Fruit fly (Drosophila melanogaster) whole organism, embryonic: ENCODE data around the gene PCID2.

Experiments
- CG10979 ChIP-seq: fragments of 200-800 bp; sonication (Bioruptor generic); optimal IDR thresholded peaks from 2 replicates; lab custom pipeline; 2018; ENCODE audit warnings: missing biosample characterization, mild to moderate bottlenecking, missing genetic modification characterization, moderate library complexity
- CG11696 ChIP-seq: fragments of 200-800 bp; sonication (Bioruptor generic); IDR thresholded peaks from 2 replicates; pipeline ENCODE4 v1.3.6; 2022; ENCODE audit warnings: missing biosample characterization, missing genetic modification characterization
- CG12659 ChIP-seq: fragments of 200-800 bp; sonication (Bioruptor generic); optimal IDR thresholded peaks from 3 replicates; lab custom pipeline; 2017; ENCODE audit warnings: mild to moderate bottlenecking, missing biosample characterization, missing genetic modification reagents, missing genetic modification characterization
- CG12744 ChIP-seq: fragments of 200-800 bp; sonication (Bioruptor generic); optimal IDR thresholded peaks from 2 replicates; lab custom pipeline; 2016; ENCODE audit warnings: missing biosample characterization, missing genetic modification characterization
- CG13296 ChIP-seq: fragments of 200-800 bp; sonication (Bioruptor generic); optimal IDR thresholded peaks from 3 replicates; lab custom pipeline; 2018; ENCODE audit warnings: missing biosample characterization, mild to moderate bottlenecking, missing genetic modification characterization
- CG17186 ChIP-seq: fragments of 200-800 bp; sonication (Bioruptor generic); optimal IDR thresholded peaks from 3 replicates; lab custom pipeline; 2017; ENCODE audit warnings: missing biosample characterization, missing genetic modification reagents, missing genetic modification characterization
- CG17361 ChIP-seq: fragments of 200-800 bp; sonication (Bioruptor generic); IDR thresholded peaks from 3 replicates; pipeline ENCODE4 v1.3.6; 2022; ENCODE audit warnings: missing biosample characterization, missing genetic modification characterization
- CG18476 ChIP-seq: fragments of 200-800 bp; sonication (Bioruptor generic); optimal IDR thresholded peaks from 2 replicates; lab custom pipeline; 2016; ENCODE audit warnings: missing biosample characterization, mild to moderate bottlenecking, missing genetic modification characterization
- CG30020 ChIP-seq: fragments of 200-800 bp; optimal IDR thresholded peaks from 2 replicates; lab custom pipeline; 2019; ENCODE audit warnings: missing biosample characterization, mild to moderate bottlenecking, missing genetic modification characterization, moderate library complexity
- CG30403 ChIP-seq: fragments of 200-800 bp; sonication (Bioruptor generic); optimal IDR thresholded peaks from 3 replicates; lab custom pipeline; 2016; ENCODE audit warnings: missing biosample characterization, missing genetic modification characterization
- CG34224 ChIP-seq: fragments of 200-800 bp; sonication (Bioruptor generic); IDR thresholded peaks from 3 replicates; pipeline ENCODE4 v1.3.6; 2022; ENCODE audit warnings: missing biosample characterization, missing genetic modification characterization; ENCODE audit not compliant: partially characterized antibody
- CG4707 ChIP-seq: fragments of 200-800 bp; sonication (Bioruptor generic); optimal IDR thresholded peaks from 2 replicates; lab custom pipeline; 2018; ENCODE audit warnings: missing biosample characterization, mild to moderate bottlenecking, missing genetic modification characterization, moderate library complexity
- CG7987 ChIP-seq: fragments of 200-800 bp; sonication (Bioruptor generic); optimal IDR thresholded peaks from 2 replicates; lab custom pipeline; 2018; ENCODE audit warnings: missing biosample characterization, mild to moderate bottlenecking, missing genetic modification characterization, moderate library complexity
- CG8924 ChIP-seq: fragments of 200-800 bp; optimal IDR thresholded peaks from 3 replicates; lab custom pipeline; 2019; ENCODE audit warnings: missing biosample characterization, mild to moderate bottlenecking, missing genetic modification characterization, moderate library complexity
- CG9437 ChIP-seq: fragments of 200-800 bp; sonication (Bioruptor generic); optimal IDR thresholded peaks from 2 replicates; lab custom pipeline; 2018; ENCODE audit warnings: missing biosample characterization, mild to moderate bottlenecking, missing genetic modification characterization
- D19A ChIP-seq: fragments of 200-800 bp; optimal IDR thresholded peaks from 3 replicates; lab custom pipeline; 2019; ENCODE audit warnings: missing biosample characterization, mild to moderate bottlenecking, missing genetic modification characterization, moderate library complexity
- Dad ChIP-seq: fragments of 200-800 bp; sonication (Bioruptor generic); optimal IDR thresholded peaks from 3 replicates; lab custom pipeline; 2016; ENCODE audit warnings: missing biosample characterization, missing genetic modification characterization
- Deaf1 ChIP-seq: fragments of 200-800 bp; optimal IDR thresholded peaks from 3 replicates; lab custom pipeline; 2019; ENCODE audit warnings: missing biosample characterization, mild to moderate bottlenecking, missing genetic modification characterization, moderate library complexity
- Dp ChIP-seq: fragments of 200-800 bp; sonication (Bioruptor generic); optimal IDR thresholded peaks from 2 replicates; lab custom pipeline; 2018; ENCODE audit warnings: missing biosample characterization, mild to moderate bottlenecking, missing genetic modification characterization, moderate library complexity
- Ets65A ChIP-seq: fragments of 200-800 bp; sonication (Bioruptor generic); peaks from one replicate; lab custom pipeline; 2016; ENCODE audit warnings: missing biosample characterization, missing genetic modification characterization
- HLH4C ChIP-seq: fragments of 200-800 bp; sonication (Bioruptor generic); IDR thresholded peaks from 3 replicates; pipeline ENCODE4 v1.3.6; 2022; ENCODE audit warnings: missing biosample characterization, missing genetic modification characterization; ENCODE audit not compliant: partially characterized antibody
- Med ChIP-seq: fragments of 200-800 bp; sonication (Bioruptor generic); peaks from one replicate; lab custom pipeline; 2016; ENCODE audit warnings: missing biosample characterization, missing genetic modification characterization, mild to moderate bottlenecking, inconsistent platforms, moderate library complexity
- NFAT ChIP-seq: fragments of 200-800 bp; sonication (Bioruptor generic); IDR thresholded peaks from 2 replicates; pipeline ENCODE4 v1.3.6; 2022; ENCODE audit warnings: missing biosample characterization, missing genetic modification characterization
- NfI ChIP-seq: fragments of 200-800 bp; sonication (Bioruptor generic); optimal IDR thresholded peaks from 3 replicates; lab custom pipeline; 2018; ENCODE audit warnings: missing biosample characterization, mild to moderate bottlenecking, missing genetic modification characterization, moderate library complexity
- Sry-β ChIP-seq: fragments of 200-800 bp; sonication (Bioruptor generic); optimal IDR thresholded peaks from 2 replicates; lab custom pipeline; 2018; ENCODE audit warnings: missing biosample characterization, mild to moderate bottlenecking, missing genetic modification characterization, moderate library complexity
- Trl ChIP-seq, 3 experiments: fragments of >200 bp in 2 of 3; fragments of 200-800 bp in 1 of 3; sonication (Bioruptor generic) in 1 of 3; optimal IDR thresholded peaks; 2 replicates in 1 of 3; 3 replicates in 2 of 3; lab custom pipeline; 2016 to 2017; ENCODE audit warnings: missing biosample characterization in 1 of 3, missing genetic modification characterization in 1 of 3
- ac ChIP-seq: fragments of 200-800 bp; sonication (Bioruptor generic); optimal IDR thresholded peaks from 3 replicates; lab custom pipeline; 2017; ENCODE audit warnings: missing biosample characterization, mild to moderate bottlenecking, missing genetic modification characterization
- aop ChIP-seq: fragments of 200-800 bp; sonication (Bioruptor generic); IDR thresholded peaks from 2 replicates; pipeline ENCODE4 v1.3.6; 2022; ENCODE audit warnings: missing biosample characterization, missing genetic modification characterization
- ap ChIP-seq: fragments of 200-800 bp; sonication (Bioruptor generic); IDR thresholded peaks from 2 replicates; pipeline ENCODE4 v1.3.6; 2022; ENCODE audit warnings: missing biosample characterization, missing genetic modification characterization
- cas ChIP-seq: fragments of 200-800 bp; sonication (Bioruptor generic); IDR thresholded peaks from 2 replicates; pipeline ENCODE4 v1.3.6; 2022; ENCODE audit warnings: missing biosample characterization, missing genetic modification characterization
- caup ChIP-seq: fragments of 200-800 bp; sonication (Bioruptor generic); optimal IDR thresholded peaks from 3 replicates; lab custom pipeline; 2017; ENCODE audit warnings: missing biosample characterization, mild to moderate bottlenecking, missing genetic modification characterization, moderate library complexity; ENCODE audit not compliant: severe bottlenecking
- gcm ChIP-seq: fragments of 200-800 bp; sonication (Bioruptor generic); optimal IDR thresholded peaks from 2 replicates; lab custom pipeline; 2019; ENCODE audit warnings: missing biosample characterization, mild to moderate bottlenecking, missing genetic modification characterization, moderate library complexity
- h ChIP-seq: fragments of >200 bp; optimal IDR thresholded peaks from 2 replicates; lab custom pipeline; 2017
- hth ChIP-seq: fragments of >200 bp; optimal IDR thresholded peaks from 2 replicates; lab custom pipeline; 2017; ENCODE audit warnings: inconsistent platforms
- klu ChIP-seq: fragments of 200-800 bp; sonication (Bioruptor generic); IDR thresholded peaks from 2 replicates; pipeline ENCODE4 v1.3.6; 2022; ENCODE audit warnings: missing biosample characterization, missing genetic modification characterization
- lmd ChIP-seq: fragments of 200-800 bp; sonication (Bioruptor generic); IDR thresholded peaks from 2 replicates; pipeline ENCODE4 v1.3.6; 2022; ENCODE audit warnings: missing biosample characterization, missing genetic modification characterization
- nerfin-1 ChIP-seq: fragments of 200-800 bp; sonication (Bioruptor generic); optimal IDR thresholded peaks from 3 replicates; lab custom pipeline; 2019; ENCODE audit warnings: missing biosample characterization, mild to moderate bottlenecking, missing genetic modification characterization, moderate library complexity
- nom ChIP-seq: fragments of 200-800 bp; sonication (Bioruptor generic); optimal IDR thresholded peaks from 2 replicates; lab custom pipeline; 2017; ENCODE audit warnings: missing biosample characterization, missing genetic modification characterization, mild to moderate bottlenecking, moderate library complexity, missing genetic modification reagents
- sens-2 ChIP-seq: fragments of 200-800 bp; sonication (Bioruptor generic); IDR thresholded peaks from 2 replicates; pipeline ENCODE4 v1.3.6; 2022; ENCODE audit warnings: missing biosample characterization, missing genetic modification characterization
- zen ChIP-seq: fragments of 200-800 bp; sonication (Bioruptor generic); optimal IDR thresholded peaks from 3 replicates; lab custom pipeline; 2018; ENCODE audit warnings: missing biosample characterization, mild to moderate bottlenecking, missing genetic modification characterization, moderate library complexity

Gene PCID2

dm6 chr3L:11588594-11588993 lies 37.6 kb upstream of the PCID2 start (continued):
- TF ChIP-seq gcm (GFP tag; lab: Kevin White, UChicago) (peak; percentile 60), Sry-β (GFP tag; lab: Kevin White, UChicago) (peak; percentile 76), Med (GFP tag; lab: Kevin White, UChicago) (peak; percentile 64)

- 0 out of 2 replicates have a peak, but pooled peaks have one; percentile 9 for TF ChIP-seq klu
- peak; percentile 15 for TF ChIP-seq Ets65A (GFP tag; lab: Kevin White, UChicago)
Observed at dm6 chr3L:11589395-11589794, 36.8 kb upstream of the PCID2 start, which contains the start of gene CG7377. Gene CG7377, plus strand, starts transcription at chr3L:11589695.

dm6 chr3L:11591131-11591530 lies 35.1 kb upstream of the PCID2 start, which contains the start of gene CG33268:
Gene CG33268, minus strand, starts transcription at chr3L:11591231.
- TF ChIP-seq CG17186 (GFP tag; lab: Kevin White, UChicago) (no peak), HLH4C (GFP tag; lab: Robert Waterston, UW) (no peak), CG7987 (GFP tag; lab: Kevin White, UChicago) (no peak), NFAT (no peak), CG8924 (tag; lab: Kevin White, UChicago) (no peak), CG9437 (GFP tag; lab: Kevin White, UChicago) (no peak), D19A (tag; lab: Kevin White, UChicago) (no peak), h (lab: Kevin White, UChicago) (no peak), Deaf1 (no peak), CG12744 (GFP tag; lab: Kevin White, UChicago) (no peak), CG13296 (GFP tag; lab: Kevin White, UChicago) (no peak), nom (GFP tag; lab: Kevin White, UChicago) (no peak)

- TF ChIP-seq CG12659 = no peak
- no peak for TF ChIP-seq CG11696
- peak; percentile 15 to 22 for TF ChIP-seq Trl (optimal IDR thresholded peaks at IDR 0.05; lab: Kevin White, UChicago)
- no peak for TF ChIP-seq Trl (GFP tag; optimal IDR thresholded peaks at IDR 0.05; lab: Kevin White, UChicago)
- TF ChIP-seq ap = no peak
Observed at dm6 chr3L:11591803-11592202, 34.4 kb upstream of the PCID2 start.

- TF ChIP-seq aop (GFP tag; lab: Robert Waterston, UW) (no peak), zen (tag; lab: Kevin White, UChicago) (no peak), CG30403 (GFP tag; lab: Kevin White, UChicago) (no peak), CG30020 (tag; lab: Kevin White, UChicago) (no peak), lmd (GFP tag; lab: Robert Waterston, UW) (no peak), ac (GFP tag; lab: Kevin White, UChicago) (no peak), CG17361 (GFP tag; lab: Robert Waterston, UW) (no peak), CG18476 (GFP tag; lab: Kevin White, UChicago) (no peak), NfI (no peak), Dp (no peak), hth (lab: Kevin White, UChicago) (no peak), Dad (GFP tag; lab: Kevin White, UChicago) (no peak), CG34224 (GFP tag; lab: Robert Waterston, UW) (no peak), sens-2 (no peak), CG10979 (tag; lab: Kevin White, UChicago) (no peak), caup (no peak), nerfin-1 (tag; lab: Kevin White, UChicago) (no peak), cas (GFP tag; lab: Robert Waterston, UW) (no peak), CG4707 (GFP tag; lab: Kevin White, UChicago) (no peak)
Observed at dm6 chr3L:11593778-11594177, 32.5 kb upstream of the PCID2 start.
